Worm (Caenorhabditis elegans): ENCODE measurements around the gene warf-1.

ce11 chrIV:7633020-7633419 lies 1.6 kb upstream of the warf-1 start, which contains the start of gene plp-1:
- no peak for TF ChIP-seq mdl-1 (tag; optimal IDR thresholded peaks at IDR 0.05)
- no peak for TF ChIP-seq unc-62 (GFP tag; optimal IDR thresholded peaks at IDR 0.05)
- TF ChIP-seq unc-98 (GFP tag; IDR thresholded peaks at IDR 0.05) = no peak
- no peak for TF ChIP-seq tlp-1 (tag; optimal IDR thresholded peaks at IDR 0.05)
- no peak for TF ChIP-seq fos-1 (tag; optimal IDR thresholded peaks at IDR 0.05)
- TF ChIP-seq nhr-12 (tag; optimal IDR thresholded peaks at IDR 0.05) = no peak
- TF ChIP-seq elt-3 (tag; optimal IDR thresholded peaks at IDR 0.05) = no peak
- no peak for TF ChIP-seq alr-1 (tag; optimal IDR thresholded peaks at IDR 0.05; ENCODE audit: borderline replicate concordance)
- no peak for TF ChIP-seq nhr-237 (tag; optimal IDR thresholded peaks at IDR 0.05)
- TF ChIP-seq nhr-76 (tag; optimal IDR thresholded peaks at IDR 0.05) = no peak
- no peak for TF ChIP-seq efl-3 (GFP tag; optimal IDR thresholded peaks at IDR 0.05)
- no peak for TF ChIP-seq lin-15B (tag; optimal IDR thresholded peaks at IDR 0.05)
